Worm (Caenorhabditis elegans) whole organism, L4 larva: ENCODE data around the gene Y46E12BL.2.

Source experiments
- D1046.2 ChIP-seq: fragments of 200-800 bp; sonication (Bioruptor generic); IDR thresholded peaks from 2 replicates; pipeline ENCODE4 v1.3.6; 2022; ENCODE audit warnings: missing genetic modification characterization, missing compliant biosample characterization
- F49E8.2 ChIP-seq: sonication (generic microtip); optimal IDR thresholded peaks from 2 replicates; lab custom pipeline; 2016; ENCODE audit warnings: missing compliant biosample characterization, mild to moderate bottlenecking, missing genetic modification characterization, borderline replicate concordance
- Y48G9A.11 ChIP-seq: fragments of 200-800 bp; sonication (Bioruptor generic); IDR thresholded peaks from 2 replicates; pipeline ENCODE4 v1.3.6; 2022; ENCODE audit warnings: missing genetic modification reagents, missing genetic modification characterization, missing compliant biosample characterization
- ZK337.2 ChIP-seq: fragments of 200-800 bp; sonication (Bioruptor generic); IDR thresholded peaks from 2 replicates; pipeline ENCODE4 v1.3.6; 2022; ENCODE audit warnings: missing genetic modification reagents, missing genetic modification characterization, missing compliant biosample characterization
- aha-1 ChIP-seq: fragments of 150-350 bp; peaks from one replicate; lab custom pipeline; 2014; ENCODE audit warnings: missing biosample characterization, missing genetic modification characterization
- ama-1 ChIP-seq: fragments of 150-350 bp; optimal IDR thresholded peaks from 2 replicates; lab custom pipeline; 2014; ENCODE audit warnings: inconsistent platforms, mixed read lengths
- arid-1 ChIP-seq: fragments of 200-800 bp; sonication (Bioruptor generic); conservative IDR thresholded peaks from 2 replicates; pipeline ENCODE4 v1.3.6; 2022; ENCODE audit warnings: missing genetic modification reagents, missing genetic modification characterization, missing compliant biosample characterization
- ceh-32 ChIP-seq: sonication (generic microtip); optimal IDR thresholded peaks from 2 replicates; lab custom pipeline; 2016; ENCODE audit warnings: mild to moderate bottlenecking, missing genetic modification characterization, missing compliant biosample characterization; ENCODE audit not compliant: poor library complexity
- ceh-44 ChIP-seq: fragments of 200-800 bp; sonication (Bioruptor generic); IDR thresholded peaks from 2 replicates; pipeline ENCODE4 v1.3.6; 2022; ENCODE audit warnings: missing genetic modification reagents, missing genetic modification characterization, missing compliant biosample characterization
- ceh-82 ChIP-seq: sonication (generic microtip); optimal IDR thresholded peaks from 2 replicates; lab custom pipeline; 2017; ENCODE audit warnings: missing biosample characterization, missing genetic modification characterization
- ces-1 ChIP-seq: fragments of 150-350 bp; sonication (generic microtip); optimal IDR thresholded peaks from 4 replicates; lab custom pipeline; 2014; ENCODE audit warnings: missing biosample characterization, missing genetic modification reagents, missing genetic modification characterization
- daf-16 ChIP-seq, 3 experiments: sonication (generic microtip); optimal IDR thresholded peaks; 2 replicates each; lab custom pipeline; 2016 to 2017; ENCODE audit warnings: missing genetic modification characterization in 3 of 3, missing genetic modification reagents in 3 of 3, mild to moderate bottlenecking in 2 of 3, missing compliant biosample characterization in 2 of 3, missing biosample characterization in 1 of 3, moderate library complexity in 1 of 3
- dpl-1 ChIP-seq: fragments of 150-350 bp; optimal IDR thresholded peaks from 2 replicates; lab custom pipeline; 2014; ENCODE audit warnings: missing biosample characterization, missing genetic modification reagents, missing genetic modification characterization
- egl-43 ChIP-seq: fragments of 200-800 bp; sonication (Bioruptor generic); IDR thresholded peaks from 2 replicates; pipeline ENCODE4 v1.3.6; 2022; ENCODE audit warnings: missing genetic modification reagents, missing genetic modification characterization, missing compliant biosample characterization
- gei-8 ChIP-seq: fragments of 200-800 bp; sonication (Bioruptor generic); optimal IDR thresholded peaks from 2 replicates; lab custom pipeline; 2018; ENCODE audit warnings: mild to moderate bottlenecking, missing genetic modification characterization, missing compliant biosample characterization
- hlh-11 ChIP-seq: fragments of 200-800 bp; sonication (Bioruptor generic); optimal IDR thresholded peaks from 2 replicates; lab custom pipeline; 2018; ENCODE audit warnings: mild to moderate bottlenecking, missing genetic modification characterization, missing compliant biosample characterization
- hmg-1.1 ChIP-seq: fragments of 200-800 bp; sonication (Bioruptor generic); IDR thresholded peaks from 2 replicates; pipeline ENCODE4 v1.3.6; 2022; ENCODE audit warnings: missing genetic modification reagents, missing genetic modification characterization, missing compliant biosample characterization
- lim-7 ChIP-seq: fragments of 200-800 bp; sonication (Bioruptor generic); IDR thresholded peaks from 2 replicates; pipeline ENCODE4 v1.3.6; 2022; ENCODE audit warnings: missing genetic modification characterization, missing compliant biosample characterization
- lin-15B ChIP-seq: fragments of 150-350 bp; sonication (generic microtip); optimal IDR thresholded peaks from 3 replicates; lab custom pipeline; 2014; ENCODE audit warnings: missing biosample characterization, missing genetic modification characterization
- lin-39 ChIP-seq: fragments of 150-350 bp; optimal IDR thresholded peaks from 2 replicates; lab custom pipeline; 2014; ENCODE audit warnings: missing biosample characterization, missing genetic modification reagents, missing genetic modification characterization
- madf-9 ChIP-seq: fragments of 200-800 bp; sonication (Bioruptor generic); conservative IDR thresholded peaks from 2 replicates; pipeline ENCODE4 v1.3.6; 2022; ENCODE audit warnings: missing genetic modification reagents, missing genetic modification characterization, missing compliant biosample characterization
- mxl-3 ChIP-seq: fragments of 200-800 bp; sonication (Bioruptor generic); optimal IDR thresholded peaks from 2 replicates; lab custom pipeline; 2018; ENCODE audit warnings: mild to moderate bottlenecking, missing genetic modification characterization, missing compliant biosample characterization
- nhr-102 ChIP-seq: sonication (generic microtip); optimal IDR thresholded peaks from 2 replicates; lab custom pipeline; 2016; ENCODE audit warnings: mild to moderate bottlenecking, missing genetic modification characterization, moderate library complexity, missing compliant biosample characterization
- nhr-25 ChIP-seq: sonication (generic microtip); optimal IDR thresholded peaks from 2 replicates; lab custom pipeline; 2017; ENCODE audit warnings: missing genetic modification characterization, mild to moderate bottlenecking, missing compliant biosample characterization, antibody characterized with exemption, moderate library complexity, borderline replicate concordance; ENCODE audit not compliant: insufficient read depth
- nhr-42 ChIP-seq: fragments of 200-800 bp; sonication (Bioruptor generic); IDR thresholded peaks from 2 replicates; pipeline ENCODE4 v1.3.6; 2022; ENCODE audit warnings: missing genetic modification characterization, missing compliant biosample characterization
- nhr-48 ChIP-seq: sonication (generic microtip); optimal IDR thresholded peaks from 2 replicates; lab custom pipeline; 2016; ENCODE audit warnings: mild to moderate bottlenecking, missing genetic modification characterization, missing compliant biosample characterization
- nhr-77 ChIP-seq: fragments of 150-350 bp; optimal IDR thresholded peaks from 2 replicates; lab custom pipeline; 2014; ENCODE audit warnings: missing biosample characterization, missing genetic modification characterization
- pha-4 ChIP-seq, 2 experiments: fragments of 150-350 bp in 1 of 2; fragments of 200-800 bp in 1 of 2; sonication (Bioruptor generic) in 1 of 2; IDR thresholded peaks in 1 of 2; optimal IDR thresholded peaks in 1 of 2; 2 replicates each; pipeline versions ENCODE4 v1.3.6 to Lab custom; 2014 to 2022; ENCODE audit warnings: missing genetic modification characterization in 2 of 2, missing genetic modification reagents in 2 of 2, missing biosample characterization in 1 of 2, missing compliant biosample characterization in 1 of 2
- set-16 ChIP-seq: fragments of 200-800 bp; sonication (Bioruptor generic); IDR thresholded peaks from 2 replicates; pipeline ENCODE4 v1.3.6; 2022; ENCODE audit warnings: missing genetic modification reagents, missing genetic modification characterization, missing compliant biosample characterization
- snpc-4 ChIP-seq: fragments of 150-350 bp; optimal IDR thresholded peaks from 2 replicates; lab custom pipeline; 2014; ENCODE audit warnings: missing biosample characterization, missing genetic modification characterization
- tra-1 ChIP-seq: fragments of 200-800 bp; sonication (Bioruptor generic); IDR thresholded peaks from 2 replicates; pipeline ENCODE4 v1.3.6; 2022; ENCODE audit warnings: missing genetic modification reagents, missing genetic modification characterization, missing compliant biosample characterization
- unc-130 ChIP-seq: sonication (generic microtip); optimal IDR thresholded peaks from 2 replicates; lab custom pipeline; 2016; ENCODE audit warnings: missing genetic modification reagents, missing genetic modification characterization, missing compliant biosample characterization
- unc-62 ChIP-seq, 3 experiments: fragments of 150-350 bp in 1 of 3; sonication (generic microtip); optimal IDR thresholded peaks in 2 of 3; peaks in 1 of 3; 1 replicate in 1 of 3; 2 replicates in 2 of 3; lab custom pipeline; 2014 to 2017; ENCODE audit warnings: missing biosample characterization in 3 of 3, missing genetic modification characterization in 3 of 3, missing genetic modification reagents in 3 of 3, missing genotype in 1 of 3

Y46E12BL.2 gene

ce11 chrII:15213732-15214131, 19.0 kb upstream of the Y46E12BL.2 start (continued):
- TF ChIP-seq tra-1 (GFP tag; lab: Robert Waterston, UW) (no peak), ceh-32 (tag; lab: Kevin White, UChicago) (no peak), hmg-1.1 (GFP tag; lab: Robert Waterston, UW) (0 out of 2 replicates have a peak, but pooled peaks have one; percentile 27), nhr-77 (no peak), dpl-1 (no peak), nhr-102 (tag; lab: Kevin White, UChicago) (no peak), D1046.2 (GFP tag; lab: Robert Waterston, UW) (no peak), lim-7 (no peak), ceh-82 (tag; lab: Kevin White, UChicago) (no peak), lin-39 (no peak)

ce11 chrII:15217949-15218348, 14.8 kb upstream of the Y46E12BL.2 start:
- peak; percentile 53; the same call in 1 of the 2 replicates for TF ChIP-seq nhr-42
- TF ChIP-seq ces-1 (GFP tag; lab: Kevin White, UChicago), result no peak
- peak; percentile 97 for TF ChIP-seq set-16
- TF ChIP-seq mxl-3 (GFP tag; lab: Kevin White, UChicago), result peak; percentile 18
- 0 out of 2 replicates have a peak, but pooled peaks have one; percentile 36 for TF ChIP-seq arid-1 (GFP tag; lab: Robert Waterston, UW)
- 0 out of 2 replicates have a peak, but pooled peaks have one; percentile 20 for TF ChIP-seq madf-9
- TF ChIP-seq gei-8 (GFP tag; lab: Kevin White, UChicago), result no peak
- TF ChIP-seq hlh-11 (tag; lab: Kevin White, UChicago), result peak; percentile 34
- TF ChIP-seq lin-15B (tag; lab: Kevin White, UChicago), result no peak
- TF ChIP-seq ceh-44, result no peak
- TF ChIP-seq ZK337.2, result 0 out of 2 replicates have a peak, but pooled peaks have one; percentile 27
- TF ChIP-seq nhr-48, result no peak
- no peak for TF ChIP-seq F49E8.2 (tag; lab: Kevin White, UChicago)
- no peak for TF ChIP-seq Y48G9A.11 (GFP tag; lab: Robert Waterston, UW)
- 0 out of 2 replicates have a peak, but pooled peaks have one; percentile 26 for TF ChIP-seq egl-43 (GFP tag; lab: Robert Waterston, UW)
- no peak for TF ChIP-seq daf-16 (GFP tag; optimal IDR thresholded peaks at IDR 0.05; lab: Kevin White, UChicago)
- no peak for TF ChIP-seq daf-16 (tag; optimal IDR thresholded peaks at IDR 0.05; lab: Kevin White, UChicago)
- TF ChIP-seq pha-4 (GFP tag; IDR thresholded peaks at IDR 0.05; lab: Robert Waterston, UW), result peak; percentile 71; the same call in 1 of the 2 replicates
- TF ChIP-seq pha-4 (tag; optimal IDR thresholded peaks at IDR 0.05; lab: Kevin White, UChicago), result no peak
- TF ChIP-seq, all 104 proteins: peak for 9

DNA sequence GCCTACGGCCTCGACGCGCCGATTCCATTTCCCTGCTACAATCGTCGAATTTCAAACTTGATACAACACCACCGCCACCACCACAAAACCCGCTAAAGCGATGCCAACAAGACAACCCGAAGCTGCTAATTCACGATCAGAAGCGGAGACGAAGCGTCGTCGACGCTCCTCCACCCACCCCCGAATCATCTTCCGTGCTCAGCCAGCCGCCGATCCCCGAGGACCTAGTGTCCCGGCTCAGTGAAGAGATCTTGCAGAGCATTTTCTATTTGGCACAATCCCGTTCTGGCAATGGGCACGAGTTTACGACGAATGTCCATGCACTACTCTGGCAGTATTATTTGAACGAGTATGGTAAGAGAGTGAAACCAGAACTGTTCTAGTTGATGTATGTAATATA, 14.1 kb upstream of the Y46E12BL.2 start:
- TF ChIP-seq set-16, result peak; percentile 70; the same call in 1 of the 2 replicates
- TF ChIP-seq aha-1, result peak; percentile 5
- peak; percentile 26; the same call in 1 of the 2 replicates for TF ChIP-seq nhr-42
- TF ChIP-seq unc-130 (GFP tag; lab: Kevin White, UChicago), result no peak

- TF ChIP-seq hmg-1.1 (GFP tag; lab: Robert Waterston, UW), result no peak
- TF ChIP-seq snpc-4, result no peak
- TF ChIP-seq daf-16 (GFP tag; optimal IDR thresholded peaks at IDR 0.05; lab: Kevin White, UChicago), result no peak
- peak; percentile 6 for TF ChIP-seq daf-16 (tag; optimal IDR thresholded peaks at IDR 0.05; lab: Kevin White, UChicago)
- TF ChIP-seq unc-62 (GFP tag; optimal IDR thresholded peaks at IDR 0.05 in 1 of 2; lab: Kevin White, UChicago), result peak in 1 of 2 experiments; percentile 40
- TF ChIP-seq unc-62 (tag; optimal IDR thresholded peaks at IDR 0.05; lab: Kevin White, UChicago), result no peak
- peak; percentile 37 for TF ChIP-seq ama-1 (lab: Kevin White, UChicago)
- TF ChIP-seq nhr-25 (tag; lab: Kevin White, UChicago), result no peak
- TF ChIP-seq ces-1 (GFP tag; lab: Kevin White, UChicago), result no peak
Measured at ce11 chrII:15219033-15219432, 13.7 kb upstream of the Y46E12BL.2 start.
